Worm (Caenorhabditis elegans) whole organism, young adult: ENCODE measurements around the gene sql-1.

ENCODE experiments used
- B0019.2 ChIP-seq: fragments of 200-800 bp; sonication (Bioruptor generic); conservative IDR thresholded peaks from 2 replicates; pipeline ENCODE4 v1.3.6; 2022; ENCODE audit warnings: missing genetic modification reagents, missing genetic modification characterization, missing compliant biosample characterization
- B0261.1 ChIP-seq: sonication (generic microtip); optimal IDR thresholded peaks from 2 replicates; lab custom pipeline; 2016; ENCODE audit warnings: mild to moderate bottlenecking, missing genetic modification characterization, moderate library complexity, missing compliant biosample characterization
- F49E8.2 ChIP-seq: sonication (generic microtip); optimal IDR thresholded peaks from 3 replicates; lab custom pipeline; 2017; ENCODE audit warnings: missing genetic modification characterization, mild to moderate bottlenecking, missing compliant biosample characterization, antibody characterized with exemption, moderate library complexity; ENCODE audit not compliant: insufficient read depth
- K11D2.4 ChIP-seq: fragments of 200-800 bp; sonication (Bioruptor generic); IDR thresholded peaks from 2 replicates; pipeline ENCODE4 v1.3.6; 2022; ENCODE audit warnings: missing genetic modification reagents, missing genetic modification characterization, missing compliant biosample characterization
- K12H6.12 ChIP-seq: fragments of 200-800 bp; sonication (Bioruptor generic); optimal IDR thresholded peaks from 2 replicates; lab custom pipeline; 2018; ENCODE audit warnings: mild to moderate bottlenecking, missing genetic modification characterization, missing compliant biosample characterization
- T26A5.8 ChIP-seq: sonication (generic microtip); optimal IDR thresholded peaks from 2 replicates; lab custom pipeline; 2016; ENCODE audit warnings: missing genetic modification characterization, missing compliant biosample characterization
- Y53G8AR.9 ChIP-seq: fragments of 200-800 bp; sonication (Bioruptor generic); conservative IDR thresholded peaks from 2 replicates; pipeline ENCODE4 v1.3.6; 2022; ENCODE audit warnings: missing genetic modification reagents, missing genetic modification characterization, missing compliant biosample characterization
- aptf-2 ChIP-seq: fragments of 200-800 bp; sonication (Bioruptor generic); conservative IDR thresholded peaks from 2 replicates; pipeline ENCODE4 v1.3.6; 2022; ENCODE audit warnings: missing genetic modification reagents, missing genetic modification characterization, missing compliant biosample characterization
- athp-1 ChIP-seq: sonication (generic microtip); optimal IDR thresholded peaks from 2 replicates; lab custom pipeline; 2017; ENCODE audit warnings: mild to moderate bottlenecking, missing genetic modification characterization, missing compliant biosample characterization
- bed-1 ChIP-seq: fragments of 200-800 bp; sonication (Bioruptor generic); IDR thresholded peaks from 2 replicates; pipeline ENCODE4 v1.3.6; 2022; ENCODE audit warnings: missing genetic modification reagents, missing genetic modification characterization, missing compliant biosample characterization
- bed-2 ChIP-seq: fragments of 200-800 bp; sonication (Bioruptor generic); IDR thresholded peaks from 2 replicates; pipeline ENCODE4 v1.3.6; 2022; ENCODE audit warnings: missing genetic modification reagents, missing genetic modification characterization, missing compliant biosample characterization
- ccch-3 ChIP-seq: fragments of 200-800 bp; sonication (Bioruptor generic); optimal IDR thresholded peaks from 2 replicates; lab custom pipeline; 2018; ENCODE audit warnings: mild to moderate bottlenecking, missing genetic modification characterization, missing compliant biosample characterization
- dox-1 ChIP-seq: fragments of 200-800 bp; sonication (Bioruptor generic); IDR thresholded peaks from 2 replicates; pipeline ENCODE4 v1.3.6; 2022; ENCODE audit warnings: missing genetic modification reagents, missing genetic modification characterization, missing compliant biosample characterization
- dpff-1 ChIP-seq: sonication (generic microtip); optimal IDR thresholded peaks from 2 replicates; lab custom pipeline; 2017; ENCODE audit warnings: mild to moderate bottlenecking, missing genetic modification characterization, missing compliant biosample characterization
- dpl-1 ChIP-seq: fragments of 150-350 bp; optimal IDR thresholded peaks from 2 replicates; lab custom pipeline; 2014; ENCODE audit warnings: missing biosample characterization, missing genetic modification reagents, missing genetic modification characterization
- egl-18 ChIP-seq: fragments of 200-800 bp; sonication (Bioruptor generic); IDR thresholded peaks from 2 replicates; pipeline ENCODE4 v1.3.6; 2022; ENCODE audit warnings: missing genetic modification reagents, missing genetic modification characterization, missing compliant biosample characterization
- egl-44 ChIP-seq: fragments of 200-800 bp; sonication (Bioruptor generic); IDR thresholded peaks from 2 replicates; pipeline ENCODE4 v1.3.6; 2022; ENCODE audit warnings: missing genetic modification reagents, missing genetic modification characterization, missing compliant biosample characterization
- egrh-3 ChIP-seq: fragments of 200-800 bp; sonication (Bioruptor generic); IDR thresholded peaks from 2 replicates; pipeline ENCODE4 v1.3.6; 2022; ENCODE audit warnings: missing genetic modification reagents, missing genetic modification characterization, missing compliant biosample characterization
- ets-4 ChIP-seq: fragments of 200-800 bp; sonication (Bioruptor generic); optimal IDR thresholded peaks from 2 replicates; lab custom pipeline; 2018; ENCODE audit warnings: mild to moderate bottlenecking, missing genetic modification characterization, missing compliant biosample characterization
- fkh-3 ChIP-seq: sonication (generic microtip); optimal IDR thresholded peaks from 2 replicates; lab custom pipeline; 2016; ENCODE audit warnings: mild to moderate bottlenecking, missing genetic modification characterization, missing compliant biosample characterization
- hlh-26 ChIP-seq: fragments of 200-800 bp; sonication (Bioruptor generic); conservative IDR thresholded peaks from 2 replicates; pipeline ENCODE4 v1.3.6; 2022; ENCODE audit warnings: missing genetic modification reagents, missing genetic modification characterization, missing compliant biosample characterization
- hmg-20 ChIP-seq: fragments of 200-800 bp; sonication (Bioruptor generic); IDR thresholded peaks from 2 replicates; pipeline ENCODE4 v1.3.6; 2022; ENCODE audit warnings: missing genetic modification reagents, missing genetic modification characterization, missing compliant biosample characterization
- hrde-1 ChIP-seq: sonication (generic microtip); optimal IDR thresholded peaks from 2 replicates; lab custom pipeline; 2016; ENCODE audit warnings: missing genetic modification characterization, mild to moderate bottlenecking, missing compliant biosample characterization, moderate library complexity, missing genotype, missing genetic modification reagents, borderline replicate concordance
- hsf-1 ChIP-seq: fragments of 200-800 bp; sonication (Bioruptor generic); IDR thresholded peaks from 2 replicates; pipeline ENCODE4 v1.3.6; 2022; ENCODE audit warnings: missing genetic modification reagents, missing genetic modification characterization, missing compliant biosample characterization
- lag-1 ChIP-seq: fragments of 200-800 bp; sonication (Bioruptor generic); IDR thresholded peaks from 2 replicates; pipeline ENCODE4 v1.3.6; 2022; ENCODE audit warnings: missing genetic modification reagents, missing genetic modification characterization, missing compliant biosample characterization
- let-607 ChIP-seq, 2 experiments: fragments of 200-800 bp in 1 of 2; sonication (Bioruptor generic) in 1 of 2; sonication (generic microtip) in 1 of 2; optimal IDR thresholded peaks; 2 replicates each; lab custom pipeline; 2016 to 2018; ENCODE audit warnings: mild to moderate bottlenecking in 2 of 2, missing compliant biosample characterization in 2 of 2, missing genetic modification characterization in 2 of 2, moderate library complexity in 2 of 2, missing genotype in 1 of 2
- lin-26 ChIP-seq: fragments of 200-800 bp; sonication (Bioruptor generic); IDR thresholded peaks from 2 replicates; pipeline ENCODE4 v1.3.6; 2022; ENCODE audit warnings: missing genetic modification reagents, missing genetic modification characterization, missing compliant biosample characterization
- lin-35 ChIP-seq, 3 experiments: fragments of 150-350 bp in 2 of 3; sonication (generic microtip) in 1 of 3; optimal IDR thresholded peaks; 2 replicates each; lab custom pipeline; 2014 to 2018; ENCODE audit warnings: missing biosample characterization in 3 of 3, missing genetic modification characterization in 3 of 3, missing genetic modification reagents in 3 of 3
- lin-54 ChIP-seq: fragments of 200-800 bp; sonication (Bioruptor generic); optimal IDR thresholded peaks from 2 replicates; lab custom pipeline; 2018; ENCODE audit warnings: mild to moderate bottlenecking, missing genetic modification characterization, missing compliant biosample characterization
- madf-6 ChIP-seq: fragments of 200-800 bp; sonication (Bioruptor generic); IDR thresholded peaks from 2 replicates; pipeline ENCODE4 v1.3.6; 2022; ENCODE audit warnings: missing genetic modification reagents, missing genetic modification characterization, missing compliant biosample characterization
- madf-8 ChIP-seq: fragments of 200-800 bp; sonication (Bioruptor generic); conservative IDR thresholded peaks from 2 replicates; pipeline ENCODE4 v1.3.6; 2022; ENCODE audit warnings: missing genetic modification reagents, missing genetic modification characterization, missing compliant biosample characterization
- mel-28 ChIP-seq: sonication (generic microtip); optimal IDR thresholded peaks from 2 replicates; lab custom pipeline; 2016; ENCODE audit warnings: borderline replicate concordance, mild to moderate bottlenecking, missing genetic modification characterization, missing compliant biosample characterization
- mxl-1 ChIP-seq: sonication (generic microtip); optimal IDR thresholded peaks from 2 replicates; lab custom pipeline; 2016; ENCODE audit warnings: missing genetic modification characterization, missing compliant biosample characterization
- nfya-2 ChIP-seq: fragments of 200-800 bp; sonication (Bioruptor generic); IDR thresholded peaks from 2 replicates; pipeline ENCODE4 v1.3.6; 2022; ENCODE audit warnings: missing genetic modification reagents, missing genetic modification characterization, missing compliant biosample characterization
- nfyb-1 ChIP-seq: fragments of 200-800 bp; sonication (Bioruptor generic); IDR thresholded peaks from 2 replicates; pipeline ENCODE4 v1.3.6; 2022; ENCODE audit warnings: missing genetic modification reagents, missing genetic modification characterization, missing compliant biosample characterization
- nhr-179 ChIP-seq: sonication (generic microtip); optimal IDR thresholded peaks from 2 replicates; lab custom pipeline; 2016; ENCODE audit warnings: mild to moderate bottlenecking, missing genetic modification characterization, missing compliant biosample characterization
- nhr-27 ChIP-seq: fragments of 200-800 bp; sonication (Bioruptor generic); optimal IDR thresholded peaks from 2 replicates; lab custom pipeline; 2018; ENCODE audit warnings: mild to moderate bottlenecking, missing genetic modification characterization, moderate library complexity, missing compliant biosample characterization
- nhr-80 ChIP-seq: sonication (generic microtip); optimal IDR thresholded peaks from 2 replicates; lab custom pipeline; 2016; ENCODE audit warnings: missing genetic modification characterization, missing compliant biosample characterization
- nhr-90 ChIP-seq: sonication (generic microtip); optimal IDR thresholded peaks from 2 replicates; lab custom pipeline; 2016; ENCODE audit warnings: missing genotype, mild to moderate bottlenecking, missing genetic modification characterization, missing compliant biosample characterization
- pha-4 ChIP-seq: fragments of 150-350 bp; sonication (generic microtip); optimal IDR thresholded peaks from 2 replicates; lab custom pipeline; 2014; ENCODE audit warnings: missing biosample characterization, missing genetic modification reagents, missing genetic modification characterization
- rec-8 ChIP-seq, 2 experiments: sonication (generic microtip); optimal IDR thresholded peaks; 2 replicates each; lab custom pipeline; 2016; ENCODE audit warnings: mild to moderate bottlenecking in 2 of 2, missing genetic modification characterization in 2 of 2, missing genetic modification reagents in 2 of 2, missing genotype in 2 of 2, missing biosample characterization in 1 of 2, missing compliant biosample characterization in 1 of 2, moderate library complexity in 1 of 2
- rpc-1 ChIP-seq, 2 experiments: fragments of 150-350 bp in 1 of 2; sonication (generic microtip) in 1 of 2; optimal IDR thresholded peaks; 2 replicates each; lab custom pipeline; 2014 to 2018; ENCODE audit warnings: missing biosample characterization in 1 of 2, missing genetic modification characterization in 1 of 2, missing genetic modification reagents in 1 of 2, missing genotype in 1 of 2
- sptf-2 ChIP-seq: fragments of 200-800 bp; sonication (Bioruptor generic); optimal IDR thresholded peaks from 2 replicates; lab custom pipeline; 2018; ENCODE audit warnings: mild to moderate bottlenecking, missing genetic modification characterization, missing compliant biosample characterization
- tbp1 ChIP-seq: fragments of 200-800 bp; sonication (Bioruptor generic); optimal IDR thresholded peaks from 2 replicates; lab custom pipeline; 2018; ENCODE audit warnings: mild to moderate bottlenecking, missing genetic modification characterization, missing compliant biosample characterization
- tbx-9 ChIP-seq: sonication (generic microtip); optimal IDR thresholded peaks from 2 replicates; lab custom pipeline; 2016; ENCODE audit warnings: borderline replicate concordance, missing genetic modification characterization, inconsistent platforms, missing compliant biosample characterization
- unc-130 ChIP-seq: sonication (generic microtip); optimal IDR thresholded peaks from 2 replicates; lab custom pipeline; 2016; ENCODE audit warnings: missing genetic modification reagents, missing genetic modification characterization, missing compliant biosample characterization
- xnd-1 ChIP-seq: sonication (generic microtip); optimal IDR thresholded peaks from 2 replicates; lab custom pipeline; 2016; ENCODE audit warnings: missing genotype, missing genetic modification reagents, missing genetic modification characterization, missing compliant biosample characterization
- ztf-22 ChIP-seq: fragments of 200-800 bp; sonication (Bioruptor generic); optimal IDR thresholded peaks from 2 replicates; lab custom pipeline; 2018; ENCODE audit warnings: mild to moderate bottlenecking, missing genetic modification characterization, moderate library complexity, missing compliant biosample characterization

Gene sql-1

ce11 chrIII:12453315-12453714 is 46.0 kb upstream of the sql-1 start, which contains the start of gene ani-1 (continued):
- no peak for TF ChIP-seq nhr-80 (tag; lab: Kevin White, UChicago)
- TF ChIP-seq lag-1: no peak
- TF ChIP-seq ztf-22 (GFP tag; lab: Kevin White, UChicago): no peak
- TF ChIP-seq lin-35 (GFP tag; optimal IDR thresholded peaks at IDR 0.05; lab: Kevin White, UChicago): peak in 2 of 3 experiments; percentile 30 to 65
- TF ChIP-seq nfya-2: no peak
- TF ChIP-seq let-607 (tag; optimal IDR thresholded peaks at IDR 0.05; lab: Kevin White, UChicago): no peak
- TF ChIP-seq lin-54 (GFP tag; lab: Kevin White, UChicago): peak; percentile 89
- TF ChIP-seq B0261.1 (tag; lab: Kevin White, UChicago): no peak
- no peak for TF ChIP-seq fkh-3 (tag; lab: Kevin White, UChicago)
- peak; percentile 38; the same call in 1 of the 2 replicates for TF ChIP-seq hsf-1 (GFP tag; lab: Robert Waterston, UW)
- TF ChIP-seq sptf-2 (GFP tag; lab: Kevin White, UChicago): no peak
- no peak for TF ChIP-seq nhr-90 (tag; lab: Kevin White, UChicago)
- TF ChIP-seq ccch-3 (GFP tag; lab: Kevin White, UChicago): no peak
- no peak for TF ChIP-seq egl-44 (GFP tag; lab: Robert Waterston, UW)
- peak; percentile 57 for TF ChIP-seq tbp1
- TF ChIP-seq rec-8 (tag; optimal IDR thresholded peaks at IDR 0.05; lab: Kevin White, UChicago): no peak
- TF ChIP-seq pha-4 (tag; lab: Kevin White, UChicago): no peak
- no peak for TF ChIP-seq dpff-1 (tag; lab: Kevin White, UChicago)
- peak; percentile 87 for TF ChIP-seq dpl-1 (GFP tag; lab: Kevin White, UChicago)
- no peak for TF ChIP-seq rpc-1 (optimal IDR thresholded peaks at IDR 0.05; lab: Kevin White, UChicago)
- no peak for TF ChIP-seq rpc-1 (tag; optimal IDR thresholded peaks at IDR 0.05; lab: Kevin White, UChicago)
- TF ChIP-seq mxl-1 (tag; lab: Kevin White, UChicago): no peak
- TF ChIP-seq nhr-27 (tag; lab: Kevin White, UChicago): no peak
- TF ChIP-seq tbx-9: no peak
- no peak for TF ChIP-seq hlh-26 (GFP tag; lab: Robert Waterston, UW)
- TF ChIP-seq madf-8 (GFP tag; lab: Robert Waterston, UW): peak; percentile 82
- TF ChIP-seq nfyb-1 (GFP tag; lab: Robert Waterston, UW): peak; percentile 65
- TF ChIP-seq unc-130 (GFP tag; lab: Kevin White, UChicago): peak; percentile 47
- peak; percentile 66; the same call in 1 of the 2 replicates for TF ChIP-seq K11D2.4 (GFP tag; lab: Robert Waterston, UW)
- peak; percentile 32 for TF ChIP-seq F49E8.2 (tag; lab: Kevin White, UChicago)
- peak; percentile 57; the same call in 1 of the 2 replicates for TF ChIP-seq Y53G8AR.9 (GFP tag; lab: Robert Waterston, UW)
- TF ChIP-seq hmg-20 (GFP tag; lab: Robert Waterston, UW): no peak
- 0 out of 2 replicates have a peak, but pooled peaks have one; percentile 8 for TF ChIP-seq lin-26 (GFP tag; lab: Robert Waterston, UW)
- TF ChIP-seq madf-6 (GFP tag; lab: Robert Waterston, UW): peak; percentile 93
- peak; percentile 9 for TF ChIP-seq hrde-1 (tag; lab: Kevin White, UChicago)
- peak; percentile 14 for TF ChIP-seq K12H6.12
- TF ChIP-seq bed-2 (GFP tag; lab: Robert Waterston, UW): no peak
- TF ChIP-seq egrh-3: peak; percentile 49; the same call in 1 of the 2 replicates
- no peak for TF ChIP-seq T26A5.8 (tag; lab: Kevin White, UChicago)
- TF ChIP-seq ets-4 (GFP tag; lab: Kevin White, UChicago): no peak
- TF ChIP-seq aptf-2: 0 out of 2 replicates have a peak, but pooled peaks have one; percentile 30
- no peak for TF ChIP-seq nhr-179 (tag; lab: Kevin White, UChicago)
- TF ChIP-seq bed-1 (GFP tag; lab: Robert Waterston, UW): no peak
- peak; percentile 72 for TF ChIP-seq xnd-1
- peak; percentile 80 for TF ChIP-seq B0019.2 (GFP tag; lab: Robert Waterston, UW)
- TF ChIP-seq mel-28 (tag; lab: Kevin White, UChicago): no peak
- TF ChIP-seq dox-1 (GFP tag; lab: Robert Waterston, UW): peak; percentile 89
- no peak for TF ChIP-seq egl-18
- TF ChIP-seq athp-1: peak; percentile 38
